Worm (Caenorhabditis elegans) whole organism, L4 larva: ENCODE measurements around the gene srh-219.

Experiments
- D1046.2 ChIP-seq: fragments of 200-800 bp; sonication (Bioruptor generic); IDR thresholded peaks from 2 replicates; pipeline ENCODE4 v1.3.6; 2022; ENCODE audit warnings: missing genetic modification characterization, missing compliant biosample characterization
- F10B5.3 ChIP-seq: sonication (generic microtip); optimal IDR thresholded peaks from 2 replicates; lab custom pipeline; 2016; ENCODE audit warnings: mild to moderate bottlenecking, missing genetic modification characterization, missing compliant biosample characterization
- R02D3.7 ChIP-seq: fragments of 150-350 bp; sonication (generic microtip); optimal IDR thresholded peaks from 3 replicates; lab custom pipeline; 2014; ENCODE audit warnings: missing biosample characterization, missing genetic modification characterization
- T26A8.4 ChIP-seq: fragments of 200-800 bp; sonication (Bioruptor generic); IDR thresholded peaks from 2 replicates; pipeline ENCODE4 v1.3.6; 2022; ENCODE audit warnings: missing genetic modification characterization, missing compliant biosample characterization
- Y105C5A.15 ChIP-seq: fragments of 200-800 bp; sonication (Bioruptor generic); IDR thresholded peaks from 2 replicates; pipeline ENCODE4 v1.3.6; 2022; ENCODE audit warnings: missing genetic modification characterization, missing compliant biosample characterization
- aha-1 ChIP-seq: fragments of 150-350 bp; peaks from one replicate; lab custom pipeline; 2014; ENCODE audit warnings: missing biosample characterization, missing genetic modification characterization
- attf-4 ChIP-seq: sonication (generic microtip); optimal IDR thresholded peaks from 3 replicates; lab custom pipeline; 2017; ENCODE audit warnings: missing biosample characterization, missing genetic modification characterization
- ceh-20 ChIP-seq: fragments of 200-800 bp; sonication (Bioruptor generic); IDR thresholded peaks from 2 replicates; pipeline ENCODE4 v1.3.6; 2022; ENCODE audit warnings: missing genetic modification reagents, missing genetic modification characterization, missing compliant biosample characterization
- ceh-28 ChIP-seq: fragments of 150-350 bp; optimal IDR thresholded peaks from 2 replicates; lab custom pipeline; 2014; ENCODE audit warnings: missing biosample characterization, missing genetic modification reagents, missing genetic modification characterization
- ceh-32 ChIP-seq: sonication (generic microtip); optimal IDR thresholded peaks from 2 replicates; lab custom pipeline; 2016; ENCODE audit warnings: mild to moderate bottlenecking, missing genetic modification characterization, missing compliant biosample characterization; ENCODE audit not compliant: poor library complexity
- ceh-82 ChIP-seq: sonication (generic microtip); optimal IDR thresholded peaks from 2 replicates; lab custom pipeline; 2017; ENCODE audit warnings: missing biosample characterization, missing genetic modification characterization
- cey-2 ChIP-seq: sonication (generic microtip); optimal IDR thresholded peaks from 3 replicates; lab custom pipeline; 2017; ENCODE audit warnings: missing genetic modification characterization, mild to moderate bottlenecking, missing compliant biosample characterization, antibody characterized with exemption, borderline replicate concordance; ENCODE audit not compliant: insufficient read depth
- daf-16 ChIP-seq, 3 experiments: sonication (generic microtip); optimal IDR thresholded peaks; 2 replicates each; lab custom pipeline; 2016 to 2017; ENCODE audit warnings: missing genetic modification characterization in 3 of 3, missing genetic modification reagents in 3 of 3, mild to moderate bottlenecking in 2 of 3, missing compliant biosample characterization in 2 of 3, missing biosample characterization in 1 of 3, moderate library complexity in 1 of 3
- daf-19 ChIP-seq: fragments of 200-800 bp; sonication (Bioruptor generic); conservative IDR thresholded peaks from 2 replicates; pipeline ENCODE4 v1.3.6; 2022; ENCODE audit warnings: missing genetic modification characterization, missing compliant biosample characterization
- daf-8 ChIP-seq: fragments of 200-800 bp; sonication (Bioruptor generic); IDR thresholded peaks from 2 replicates; pipeline ENCODE4 v1.3.6; 2022; ENCODE audit warnings: missing genetic modification characterization, missing compliant biosample characterization
- dmd-9 ChIP-seq: fragments of 200-800 bp; sonication (Bioruptor generic); IDR thresholded peaks from 2 replicates; pipeline ENCODE4 v1.3.6; 2022; ENCODE audit warnings: missing genetic modification reagents, missing genetic modification characterization, missing compliant biosample characterization
- duxl-1 ChIP-seq: sonication (generic microtip); optimal IDR thresholded peaks from 2 replicates; lab custom pipeline; 2016; ENCODE audit warnings: mild to moderate bottlenecking, missing genetic modification characterization, moderate library complexity, missing compliant biosample characterization; ENCODE audit not compliant: poor library complexity
- egl-27 ChIP-seq: sonication (generic microtip); optimal IDR thresholded peaks from 3 replicates; lab custom pipeline; 2017; ENCODE audit warnings: missing biosample characterization, missing genetic modification reagents, missing genetic modification characterization
- egl-43 ChIP-seq: fragments of 200-800 bp; sonication (Bioruptor generic); IDR thresholded peaks from 2 replicates; pipeline ENCODE4 v1.3.6; 2022; ENCODE audit warnings: missing genetic modification reagents, missing genetic modification characterization, missing compliant biosample characterization
- hlh-11 ChIP-seq: fragments of 200-800 bp; sonication (Bioruptor generic); optimal IDR thresholded peaks from 2 replicates; lab custom pipeline; 2018; ENCODE audit warnings: mild to moderate bottlenecking, missing genetic modification characterization, missing compliant biosample characterization
- lin-39 ChIP-seq: fragments of 150-350 bp; optimal IDR thresholded peaks from 2 replicates; lab custom pipeline; 2014; ENCODE audit warnings: missing biosample characterization, missing genetic modification reagents, missing genetic modification characterization
- lir-3 ChIP-seq: sonication (generic microtip); optimal IDR thresholded peaks from 2 replicates; lab custom pipeline; 2016; ENCODE audit warnings: mild to moderate bottlenecking, missing genetic modification characterization, missing compliant biosample characterization
- lsy-2 ChIP-seq, 2 experiments: fragments of 150-350 bp in 1 of 2; sonication (generic microtip) in 1 of 2; optimal IDR thresholded peaks; 2 replicates each; lab custom pipeline; 2014 to 2017; ENCODE audit warnings: missing biosample characterization in 2 of 2, missing genetic modification characterization in 2 of 2
- mdl-1 ChIP-seq, 2 experiments: fragments of 150-350 bp in 1 of 2; sonication (generic microtip) in 1 of 2; optimal IDR thresholded peaks; 2 replicates each; lab custom pipeline; 2014 to 2017; ENCODE audit warnings: missing biosample characterization in 2 of 2, missing genetic modification characterization in 2 of 2
- mep-1 ChIP-seq: fragments of 150-350 bp; sonication (generic microtip); optimal IDR thresholded peaks from 3 replicates; lab custom pipeline; 2014; ENCODE audit warnings: missing biosample characterization, missing genetic modification characterization
- nhr-10 ChIP-seq: fragments of 150-350 bp; optimal IDR thresholded peaks from 2 replicates; lab custom pipeline; 2014; ENCODE audit warnings: missing biosample characterization, missing genetic modification characterization
- nhr-237 ChIP-seq: sonication (generic microtip); optimal IDR thresholded peaks from 2 replicates; lab custom pipeline; 2017; ENCODE audit warnings: missing biosample characterization, missing genetic modification characterization
- nhr-25 ChIP-seq: sonication (generic microtip); optimal IDR thresholded peaks from 2 replicates; lab custom pipeline; 2017; ENCODE audit warnings: missing genetic modification characterization, mild to moderate bottlenecking, missing compliant biosample characterization, antibody characterized with exemption, moderate library complexity, borderline replicate concordance; ENCODE audit not compliant: insufficient read depth
- nhr-41 ChIP-seq: fragments of 200-800 bp; sonication (Bioruptor generic); IDR thresholded peaks from 2 replicates; pipeline ENCODE4 v1.3.6; 2022; ENCODE audit warnings: missing genetic modification reagents, missing genetic modification characterization, missing compliant biosample characterization
- nhr-42 ChIP-seq: fragments of 200-800 bp; sonication (Bioruptor generic); IDR thresholded peaks from 2 replicates; pipeline ENCODE4 v1.3.6; 2022; ENCODE audit warnings: missing genetic modification characterization, missing compliant biosample characterization
- nhr-48 ChIP-seq: sonication (generic microtip); optimal IDR thresholded peaks from 2 replicates; lab custom pipeline; 2016; ENCODE audit warnings: mild to moderate bottlenecking, missing genetic modification characterization, missing compliant biosample characterization
- nhr-6 ChIP-seq: fragments of 150-350 bp; optimal IDR thresholded peaks from 2 replicates; lab custom pipeline; 2014; ENCODE audit warnings: missing biosample characterization, missing genetic modification characterization
- set-16 ChIP-seq: fragments of 200-800 bp; sonication (Bioruptor generic); IDR thresholded peaks from 2 replicates; pipeline ENCODE4 v1.3.6; 2022; ENCODE audit warnings: missing genetic modification reagents, missing genetic modification characterization, missing compliant biosample characterization
- skn-1 ChIP-seq: fragments of 150-350 bp; optimal IDR thresholded peaks from 2 replicates; lab custom pipeline; 2014; ENCODE audit warnings: missing biosample characterization, missing genetic modification characterization
- spr-1 ChIP-seq: sonication (generic microtip); optimal IDR thresholded peaks from 2 replicates; lab custom pipeline; 2016; ENCODE audit warnings: mild to moderate bottlenecking, missing genetic modification characterization, missing compliant biosample characterization
- unc-62 ChIP-seq, 3 experiments: fragments of 150-350 bp in 1 of 3; sonication (generic microtip); optimal IDR thresholded peaks in 2 of 3; peaks in 1 of 3; 1 replicate in 1 of 3; 2 replicates in 2 of 3; lab custom pipeline; 2014 to 2017; ENCODE audit warnings: missing biosample characterization in 3 of 3, missing genetic modification characterization in 3 of 3, missing genetic modification reagents in 3 of 3, missing genotype in 1 of 3
- vab-7 ChIP-seq: fragments of 200-800 bp; sonication (Bioruptor generic); IDR thresholded peaks from 2 replicates; pipeline ENCODE4 v1.3.6; 2022; ENCODE audit warnings: missing genetic modification reagents, missing genetic modification characterization, missing compliant biosample characterization
- zfp-2 ChIP-seq: sonication (generic microtip); optimal IDR thresholded peaks from 2 replicates; lab custom pipeline; 2016; ENCODE audit warnings: mild to moderate bottlenecking, missing genetic modification characterization, missing compliant biosample characterization
- zip-11 ChIP-seq: fragments of 200-800 bp; sonication (Bioruptor generic); IDR thresholded peaks from 2 replicates; pipeline ENCODE4 v1.3.6; 2022; ENCODE audit warnings: missing genetic modification characterization, missing compliant biosample characterization
- ztf-7 ChIP-seq: fragments of 150-350 bp; optimal IDR thresholded peaks from 2 replicates; lab custom pipeline; 2014; ENCODE audit warnings: missing biosample characterization, missing genetic modification characterization

The srh-219 gene

ce11 chrV:15465032-15465727 lies 30.1 kb upstream of the srh-219 start, which contains the start of gene pqn-71 (continued):
- TF ChIP-seq nhr-41 (GFP tag; lab: Robert Waterston, UW) (peak; percentile 91), mep-1 (tag; lab: Kevin White, UChicago) (peak; percentile 96), lsy-2 (tag; optimal IDR thresholded peaks at IDR 0.05; lab: Kevin White, UChicago) (no peak), ceh-20 (GFP tag; lab: Robert Waterston, UW) (peak; percentile 89), zip-11 (GFP tag; lab: Robert Waterston, UW) (peak; percentile 85; the same call in 1 of the 2 replicates), daf-19 (GFP tag; lab: Robert Waterston, UW) (peak; percentile 82; the same call in 1 of the 2 replicates), nhr-42 (peak; percentile 94), R02D3.7 (tag; lab: Kevin White, UChicago) (no peak), nhr-48 (peak; percentile 91), cey-2 (tag; lab: Kevin White, UChicago) (peak; percentile 70), lin-39 (tag; lab: Kevin White, UChicago) (no peak), ceh-28 (no peak), attf-4 (peak; percentile 26), T26A8.4 (GFP tag; lab: Robert Waterston, UW) (peak; percentile 95), nhr-25 (tag; lab: Kevin White, UChicago) (peak; percentile 80), ztf-7 (tag; lab: Kevin White, UChicago) (no peak), nhr-10 (tag; lab: Kevin White, UChicago) (no peak), F10B5.3 (tag; lab: Kevin White, UChicago) (peak; percentile 81), nhr-6 (tag; lab: Kevin White, UChicago) (peak; percentile 51)

- no peak for TF ChIP-seq D1046.2 (GFP tag; lab: Robert Waterston, UW)
- TF ChIP-seq ceh-32: no peak
- TF ChIP-seq set-16 (GFP tag; lab: Robert Waterston, UW): peak; percentile 50; the same call in 1 of the 2 replicates
- no peak for TF ChIP-seq vab-7 (GFP tag; lab: Robert Waterston, UW)
- no peak for TF ChIP-seq duxl-1
- no peak for TF ChIP-seq spr-1 (tag; lab: Kevin White, UChicago)
These were observed 29.3 kb upstream of the srh-219 start for ce11 chrV:15466017-15466416.

ce11 chrV:15466719-15467118 lies 28.6 kb upstream of the srh-219 start:
- TF ChIP-seq F10B5.3 (tag; lab: Kevin White, UChicago): no peak
- no peak for TF ChIP-seq daf-16 (GFP tag; optimal IDR thresholded peaks at IDR 0.05; lab: Kevin White, UChicago)
- no peak for TF ChIP-seq daf-16 (tag; optimal IDR thresholded peaks at IDR 0.05; lab: Kevin White, UChicago)
- peak in 1 of 2 experiments; percentile 84 for TF ChIP-seq unc-62 (GFP tag; optimal IDR thresholded peaks at IDR 0.05 in 1 of 2; lab: Kevin White, UChicago)
- TF ChIP-seq unc-62 (tag; optimal IDR thresholded peaks at IDR 0.05; lab: Kevin White, UChicago): no peak
- TF ChIP-seq aha-1 (tag; lab: Kevin White, UChicago): peak; percentile 59
- no peak for TF ChIP-seq egl-43 (GFP tag; lab: Robert Waterston, UW)
- TF ChIP-seq hlh-11 (tag; lab: Kevin White, UChicago): no peak

- TF ChIP-seq egl-27 (tag; lab: Kevin White, UChicago): no peak
- TF ChIP-seq nhr-237 (tag; lab: Kevin White, UChicago): no peak
- TF ChIP-seq skn-1 (tag; lab: Kevin White, UChicago): no peak
- TF ChIP-seq zfp-2 (tag; lab: Kevin White, UChicago): no peak
- TF ChIP-seq Y105C5A.15 (GFP tag; lab: Robert Waterston, UW): no peak
- TF ChIP-seq daf-8 (GFP tag; lab: Robert Waterston, UW): no peak
- TF ChIP-seq mdl-1 (tag; optimal IDR thresholded peaks at IDR 0.05; lab: Kevin White, UChicago): no peak
- no peak for TF ChIP-seq egl-43 (GFP tag; lab: Robert Waterston, UW)
- TF ChIP-seq ceh-82 (tag; lab: Kevin White, UChicago): no peak
- no peak for TF ChIP-seq lir-3 (tag; lab: Kevin White, UChicago)
- TF ChIP-seq dmd-9: no peak
- TF ChIP-seq, all 104 proteins: peak for 0
These were observed 24.2 kb upstream of the srh-219 start, which contains the start of gene dpf-1 for ce11 chrV:15471029-15471428. Gene dpf-1 (plus strand): TSS chrV:15471329.
